Worm (Caenorhabditis elegans) whole organism, L4/young adult: ENCODE data around the gene srh-145.

ENCODE experiments used
- W03F9.2 ChIP-seq: fragments of 150-350 bp; optimal IDR thresholded peaks from 2 replicates; lab custom pipeline; 2014; ENCODE audit warnings: missing biosample characterization, missing genetic modification characterization
- dao-5 ChIP-seq: sonication (generic microtip); optimal IDR thresholded peaks from 2 replicates; lab custom pipeline; 2016; ENCODE audit warnings: missing genotype, missing genetic modification characterization, moderate library complexity, missing compliant biosample characterization
- him-1 ChIP-seq: sonication (generic microtip); optimal IDR thresholded peaks from 2 replicates; lab custom pipeline; 2016; ENCODE audit warnings: missing genotype, missing genetic modification reagents, missing genetic modification characterization, missing compliant biosample characterization

Gene srh-145

DNA sequence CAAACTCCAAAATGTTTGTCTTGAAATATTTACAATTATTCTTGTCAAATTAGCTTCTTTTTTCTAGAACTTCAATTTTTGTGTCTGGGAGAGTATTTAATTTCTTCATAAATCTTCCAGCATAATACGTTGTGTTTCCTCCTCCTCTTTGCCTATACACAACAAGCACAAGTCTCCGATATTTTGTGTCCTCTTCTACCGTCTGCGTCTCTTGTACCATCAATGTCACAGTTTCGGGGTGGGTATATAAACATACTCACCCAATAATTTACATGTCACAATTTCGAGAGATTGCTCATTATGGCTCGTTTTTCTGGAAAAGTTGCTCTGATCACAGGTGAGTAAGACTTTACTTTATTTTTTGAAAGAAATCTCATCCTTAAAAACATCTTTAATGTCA lies 27.0 kb downstream of the srh-145 start, which contains the start of gene F26D2.15:
Gene F26D2.15, plus strand, starts transcription at position 301 of the 400 bp plus-strand sequence.
- TF ChIP-seq W03F9.2 (tag; lab: Kevin White, UChicago) (no peak), dao-5 (tag; lab: Kevin White, UChicago) (no peak), him-1 (no peak)

DNA sequence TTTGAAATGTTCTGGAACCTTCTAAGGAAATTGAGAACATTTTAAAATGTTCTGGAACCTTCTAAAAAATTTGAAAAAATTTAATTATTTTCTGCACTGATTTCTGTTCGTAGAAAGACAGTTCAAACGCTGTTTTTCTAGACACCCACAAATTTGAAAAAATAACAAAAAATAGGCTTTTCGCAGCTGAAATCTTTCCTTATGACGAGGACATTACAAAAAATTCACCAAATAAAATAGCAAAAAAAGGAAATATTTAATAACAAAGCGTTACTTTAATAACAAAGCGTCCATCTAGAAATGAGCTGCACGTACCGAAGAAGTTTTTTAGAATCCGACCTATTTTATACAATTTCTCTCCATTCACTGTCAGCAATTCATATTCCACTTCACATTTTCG lies 33.1 kb downstream of the srh-145 start, which contains the start of gene srh-141:
Gene srh-141, plus strand, starts transcription at position 301 of the 400 bp plus-strand sequence.
- no peak for TF ChIP-seq him-1
- no peak for TF ChIP-seq W03F9.2 (tag; lab: Kevin White, UChicago)
- no peak for TF ChIP-seq dao-5 (tag; lab: Kevin White, UChicago)

- TF ChIP-seq him-1 (no peak), W03F9.2 (tag; lab: Kevin White, UChicago) (no peak), dao-5 (tag; lab: Kevin White, UChicago) (no peak)
Observed at ce11 chrV:16445676-16446075, 35.2 kb downstream of the srh-145 start, which contains the start of gene T08G3.6. Gene T08G3.6 (plus strand): TSS chrV:16445976.

DNA sequence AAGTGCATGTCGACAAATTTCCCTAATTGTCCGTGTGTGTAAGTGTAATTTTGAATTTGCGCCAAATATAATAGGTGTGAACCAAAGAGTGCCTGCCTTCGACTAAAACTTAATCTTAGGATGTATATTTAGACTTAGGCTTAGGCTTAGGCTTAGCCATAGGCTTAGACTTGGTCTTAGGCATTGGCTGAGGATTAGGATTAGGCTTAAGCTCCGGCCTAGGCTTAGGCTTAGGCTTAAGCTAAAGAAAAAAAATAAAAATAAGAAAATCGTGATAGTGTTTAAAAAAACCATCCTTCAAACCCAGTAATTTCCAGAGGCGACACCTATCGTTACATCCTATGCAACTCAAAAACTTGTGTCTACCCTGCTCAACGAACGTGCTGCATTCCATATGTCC lies 35.7 kb downstream of the srh-145 start:
- TF ChIP-seq W03F9.2 (tag; lab: Kevin White, UChicago) (no peak), dao-5 (tag; lab: Kevin White, UChicago) (no peak), him-1 (no peak)

ce11 chrV:16447735-16448134 lies 37.2 kb downstream of the srh-145 start, which contains the start of gene T08G3.13:
Gene T08G3.13 (plus strand): TSS chrV:16448035.
- TF ChIP-seq W03F9.2 (tag; lab: Kevin White, UChicago) (no peak), dao-5 (tag; lab: Kevin White, UChicago) (no peak), him-1 (no peak)

- TF ChIP-seq him-1 (no peak), dao-5 (tag; lab: Kevin White, UChicago) (no peak), W03F9.2 (tag; lab: Kevin White, UChicago) (no peak)
Observed at ce11 chrV:16455065-16455464, 44.6 kb downstream of the srh-145 start, which contains the start of gene str-14. Gene str-14 (minus strand): TSS chrV:16455165.

ce11 chrV:16458714-16459113 lies 48.2 kb downstream of the srh-145 start, which contains the start of gene str-15:
Gene str-15 (minus strand): TSS chrV:16458814.
- TF ChIP-seq W03F9.2 (tag; lab: Kevin White, UChicago) (no peak), him-1 (no peak), dao-5 (tag; lab: Kevin White, UChicago) (no peak)

- TF ChIP-seq W03F9.2 (tag; lab: Kevin White, UChicago) (no peak), dao-5 (tag; lab: Kevin White, UChicago) (no peak), him-1 (no peak)
Observed at ce11 chrV:16459377-16459776, 48.9 kb downstream of the srh-145 start.

DNA sequence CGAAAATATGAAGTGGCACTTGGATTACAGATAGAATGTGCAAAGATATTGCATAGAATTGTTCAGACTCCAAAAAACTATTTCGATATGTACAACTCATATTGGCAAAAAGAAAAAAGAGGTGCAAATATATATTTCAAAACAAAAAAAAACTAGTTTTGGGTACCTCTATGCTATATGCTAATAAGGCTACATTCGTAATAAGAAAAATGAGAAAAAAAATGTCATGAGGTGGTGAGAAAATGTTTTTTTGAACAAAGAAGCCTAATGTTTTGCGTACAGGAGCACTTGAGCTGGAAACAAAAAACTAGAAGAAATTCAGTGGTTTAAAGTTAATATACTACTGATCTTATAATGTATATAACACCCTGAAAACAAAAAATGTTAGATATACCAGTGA lies 50.4 kb downstream of the srh-145 start, which contains the start of gene srh-142:
Gene srh-142, minus strand, starts transcription at position 101 of the 400 bp plus-strand sequence.
- TF ChIP-seq dao-5 (tag; lab: Kevin White, UChicago): no peak
